Worm (Caenorhabditis elegans) whole organism, L1 larva: ENCODE measurements around the gene aakg-5.

Source experiments
- ama-1 ChIP-seq: fragments of 150-350 bp; optimal IDR thresholded peaks from 2 replicates; lab custom pipeline; 2014
- ceh-82 ChIP-seq, 3 experiments: fragments of 150-350 bp in 1 of 3; sonication (generic microtip) in 2 of 3; optimal IDR thresholded peaks; 2 replicates each; lab custom pipeline; 2014 to 2017; ENCODE audit warnings: missing biosample characterization in 3 of 3, missing genetic modification characterization in 3 of 3
- grh-1 ChIP-seq: fragments of 200-800 bp; sonication (Bioruptor generic); IDR thresholded peaks from 2 replicates; pipeline ENCODE4 v1.3.6; 2022; ENCODE audit warnings: missing genetic modification reagents, missing genetic modification characterization, missing compliant biosample characterization
- lin-13 ChIP-seq: fragments of 150-350 bp; optimal IDR thresholded peaks from 2 replicates; lab custom pipeline; 2014; ENCODE audit warnings: missing biosample characterization, missing genetic modification reagents, missing genetic modification characterization
- mef-2 ChIP-seq: fragments of 150-350 bp; optimal IDR thresholded peaks from 2 replicates; lab custom pipeline; 2014; ENCODE audit warnings: missing biosample characterization, missing genetic modification characterization
- nhr-11 ChIP-seq: fragments of 150-350 bp; optimal IDR thresholded peaks from 2 replicates; lab custom pipeline; 2014; ENCODE audit warnings: missing biosample characterization, missing genetic modification characterization
- nhr-71 ChIP-seq: sonication (generic microtip); optimal IDR thresholded peaks from 2 replicates; lab custom pipeline; 2016; ENCODE audit warnings: mild to moderate bottlenecking, missing genetic modification characterization, moderate library complexity, missing compliant biosample characterization
- tbx-2 ChIP-seq: sonication (generic microtip); optimal IDR thresholded peaks from 2 replicates; lab custom pipeline; 2016; ENCODE audit warnings: missing genetic modification characterization, missing compliant biosample characterization
- unc-86 ChIP-seq: sonication (generic microtip); optimal IDR thresholded peaks from 2 replicates; lab custom pipeline; 2016; ENCODE audit warnings: missing genetic modification characterization, missing compliant biosample characterization

DNA sequence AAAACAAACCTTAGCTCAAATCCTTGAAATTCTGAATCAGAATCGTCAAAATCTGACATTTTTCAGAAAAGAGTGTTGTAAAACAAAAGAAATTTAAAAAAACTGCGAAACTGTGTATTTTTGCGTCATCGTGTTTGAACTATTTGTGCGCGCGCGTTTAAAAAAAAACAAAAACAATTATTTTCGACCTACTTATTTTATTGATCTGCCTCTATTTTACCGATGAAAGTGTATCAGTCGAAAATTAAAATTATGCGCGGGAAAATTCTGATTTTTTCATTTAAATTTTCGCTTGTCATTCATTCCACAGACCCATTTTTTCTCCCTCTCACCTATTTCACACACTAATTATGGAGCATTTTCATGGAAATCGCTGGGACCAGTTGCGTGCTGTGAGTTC, 36.0 kb downstream of the aakg-5 start, which contains the start of the genes C05C10.7 and C05C10.5:
- TF ChIP-seq lin-13 (no peak), tbx-2 (no peak), grh-1 (GFP tag; lab: Robert Waterston, UW) (no peak), unc-86 (tag; lab: Kevin White, UChicago) (no peak), nhr-71 (no peak), ama-1 (lab: Kevin White, UChicago) (no peak), mef-2 (tag; lab: Kevin White, UChicago) (no peak), nhr-11 (tag; lab: Kevin White, UChicago) (no peak), ceh-82 (tag; optimal IDR thresholded peaks at IDR 0.05; lab: Kevin White, UChicago) (no peak)
